Worm (Caenorhabditis elegans) whole organism, midembryonic: ENCODE measurements around the gene F13B12.2.

Source experiments
- T22C8.4 ChIP-seq: fragments of 200-800 bp; sonication (Bioruptor generic); IDR thresholded peaks from 2 replicates; pipeline ENCODE4 v1.3.6; 2022; ENCODE audit warnings: missing genetic modification characterization, missing compliant biosample characterization
- cog-1 ChIP-seq: sonication (generic microtip); optimal IDR thresholded peaks from 2 replicates; lab custom pipeline; 2016; ENCODE audit warnings: missing genetic modification characterization, missing compliant biosample characterization
- flt-1 ChIP-seq: fragments of 200-800 bp; sonication (Bioruptor generic); IDR thresholded peaks from 2 replicates; pipeline ENCODE4 v1.3.6; 2022; ENCODE audit warnings: missing genetic modification characterization, missing compliant biosample characterization
- klf-2 ChIP-seq: fragments of 200-800 bp; sonication (Bioruptor generic); conservative IDR thresholded peaks from 2 replicates; pipeline ENCODE4 v1.3.6; 2022; ENCODE audit warnings: missing genetic modification reagents, missing genetic modification characterization, missing compliant biosample characterization
- med-1 ChIP-seq: sonication (generic microtip); optimal IDR thresholded peaks from 2 replicates; lab custom pipeline; 2017; ENCODE audit warnings: missing genetic modification characterization, mild to moderate bottlenecking, missing compliant biosample characterization, antibody characterized with exemption, missing genetic modification reagents; ENCODE audit not compliant: insufficient read depth
- ref-1 ChIP-seq: fragments of 200-800 bp; sonication (Bioruptor generic); conservative IDR thresholded peaks from 2 replicates; pipeline ENCODE4 v1.3.6; 2022; ENCODE audit warnings: missing genetic modification reagents, missing genetic modification characterization, missing compliant biosample characterization
- tab-1 ChIP-seq: fragments of 200-800 bp; sonication (Bioruptor generic); IDR thresholded peaks from 2 replicates; pipeline ENCODE4 v1.3.6; 2022; ENCODE audit warnings: missing genetic modification characterization, missing compliant biosample characterization
- ztf-23 ChIP-seq: fragments of 200-800 bp; sonication (Bioruptor generic); IDR thresholded peaks from 2 replicates; pipeline ENCODE4 v1.3.6; 2022; ENCODE audit warnings: missing genetic modification reagents, missing genetic modification characterization, missing compliant biosample characterization
- ztf-29 ChIP-seq: fragments of 200-800 bp; sonication (Bioruptor generic); IDR thresholded peaks from 2 replicates; pipeline ENCODE4 v1.3.6; 2022; ENCODE audit warnings: missing genetic modification reagents, missing genetic modification characterization, missing compliant biosample characterization

F13B12.2 gene

DNA sequence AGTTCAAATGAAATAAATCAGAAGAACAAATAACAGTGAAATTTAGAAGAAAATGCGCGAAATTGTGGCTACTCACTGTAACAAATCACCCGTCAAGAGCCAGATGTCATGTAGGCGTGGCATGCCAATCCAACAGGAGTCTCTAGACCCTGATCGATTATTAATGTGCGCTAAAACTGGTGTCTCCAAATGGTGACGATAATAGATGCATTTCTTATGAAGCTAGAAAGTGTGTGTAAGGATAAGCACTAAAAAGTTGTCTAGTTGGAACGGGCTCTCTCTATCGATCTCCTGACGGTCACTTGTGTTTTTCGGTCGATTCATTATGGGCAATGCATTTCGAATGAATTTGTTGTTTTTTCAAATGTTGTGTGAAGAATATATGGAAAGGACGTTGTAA, 32.8 kb upstream of the F13B12.2 start, which contains the start of gene mec-3:
mec-3 (minus strand) TSS at position 101 of the 400 bp plus-strand sequence.
- no peak for TF ChIP-seq klf-2
- TF ChIP-seq ref-1: no peak
- no peak for TF ChIP-seq T22C8.4 (GFP tag; lab: Robert Waterston, UW)
- no peak for TF ChIP-seq ztf-29

DNA sequence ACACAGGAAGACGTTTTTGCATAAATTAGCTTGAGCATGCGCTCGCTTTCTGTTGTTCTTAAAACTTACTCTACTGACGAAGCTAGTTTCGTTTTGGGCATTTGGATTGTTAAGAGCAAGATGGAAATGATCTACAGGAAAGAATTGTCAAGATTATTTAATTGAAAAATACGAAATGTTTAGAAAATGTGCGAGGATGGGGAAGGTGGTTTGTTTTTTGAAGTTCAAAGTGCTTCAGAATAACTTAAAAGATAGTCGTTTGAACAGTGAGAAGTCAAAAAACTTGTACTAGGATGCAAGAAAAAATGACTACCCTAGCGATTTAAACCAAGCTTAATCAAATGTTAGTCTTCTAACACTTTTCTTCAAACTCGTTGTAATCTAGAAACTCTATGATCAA, 28.2 kb upstream of the F13B12.2 start, which contains the start of gene srb-17:
srb-17 (minus strand) TSS at position 101 of the 400 bp plus-strand sequence.
- no peak for TF ChIP-seq klf-2
- no peak for TF ChIP-seq med-1 (GFP tag; lab: Kevin White, UChicago)
- no peak for TF ChIP-seq T22C8.4 (GFP tag; lab: Robert Waterston, UW)
- no peak for TF ChIP-seq ztf-29
- no peak for TF ChIP-seq flt-1 (GFP tag; lab: Robert Waterston, UW)

DNA sequence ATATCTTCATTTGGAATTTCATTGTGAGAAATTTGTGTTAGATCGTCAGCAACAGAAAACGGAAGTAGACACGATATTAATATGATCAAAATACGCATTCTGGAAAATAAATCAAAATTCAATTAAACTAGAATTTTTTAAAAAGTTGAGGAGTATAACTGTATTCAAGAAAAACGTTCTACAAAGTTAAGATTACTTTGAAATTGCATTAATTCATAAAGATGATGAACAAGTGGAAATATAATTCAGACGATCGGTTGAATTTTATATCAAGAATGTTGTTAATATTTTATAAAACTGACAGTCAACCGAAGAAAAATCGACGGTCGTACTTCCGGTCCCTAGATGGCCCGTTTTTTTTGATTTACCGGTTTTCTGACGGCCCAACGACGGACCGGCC, 24.1 kb upstream of the F13B12.2 start, which contains the start of gene F01D4.8:
F01D4.8 (minus strand) TSS at position 101 of the 400 bp plus-strand sequence.
- TF ChIP-seq T22C8.4 (GFP tag; lab: Robert Waterston, UW): no peak
- TF ChIP-seq ztf-29: no peak
- no peak for TF ChIP-seq flt-1 (GFP tag; lab: Robert Waterston, UW)
- no peak for TF ChIP-seq klf-2
- no peak for TF ChIP-seq ztf-23 (GFP tag; lab: Robert Waterston, UW)
- no peak for TF ChIP-seq cog-1
- TF ChIP-seq med-1 (GFP tag; lab: Kevin White, UChicago): no peak
- no peak for TF ChIP-seq ref-1
- no peak for TF ChIP-seq tab-1

DNA sequence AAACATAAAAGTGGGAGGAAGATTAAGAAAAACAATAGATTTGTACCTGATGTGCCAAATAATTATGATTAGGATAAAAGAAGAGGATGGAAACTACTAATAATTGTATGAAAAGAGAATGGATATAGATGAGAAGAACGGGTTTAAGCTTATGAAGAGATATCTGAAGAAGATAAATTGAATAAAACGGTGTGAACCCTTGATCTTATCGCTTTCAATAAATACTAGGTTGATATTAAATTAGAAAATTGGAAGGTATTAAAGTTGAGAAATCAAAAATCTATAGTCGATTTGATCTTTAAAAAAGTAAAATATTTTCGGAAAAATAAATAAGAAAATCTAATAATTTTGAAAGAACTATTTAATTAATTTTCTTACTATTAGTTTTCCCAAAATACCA, 20.9 kb upstream of the F13B12.2 start, which contains the start of gene F13B12.4:
F13B12.4 (minus strand) TSS at position 101 of the 400 bp plus-strand sequence.
- TF ChIP-seq T22C8.4 (GFP tag; lab: Robert Waterston, UW): no peak
- no peak for TF ChIP-seq flt-1 (GFP tag; lab: Robert Waterston, UW)
- no peak for TF ChIP-seq ref-1
- TF ChIP-seq ztf-29: no peak
- no peak for TF ChIP-seq ztf-23 (GFP tag; lab: Robert Waterston, UW)
- no peak for TF ChIP-seq tab-1
- TF ChIP-seq cog-1: no peak
- no peak for TF ChIP-seq med-1 (GFP tag; lab: Kevin White, UChicago)
- no peak for TF ChIP-seq klf-2

DNA sequence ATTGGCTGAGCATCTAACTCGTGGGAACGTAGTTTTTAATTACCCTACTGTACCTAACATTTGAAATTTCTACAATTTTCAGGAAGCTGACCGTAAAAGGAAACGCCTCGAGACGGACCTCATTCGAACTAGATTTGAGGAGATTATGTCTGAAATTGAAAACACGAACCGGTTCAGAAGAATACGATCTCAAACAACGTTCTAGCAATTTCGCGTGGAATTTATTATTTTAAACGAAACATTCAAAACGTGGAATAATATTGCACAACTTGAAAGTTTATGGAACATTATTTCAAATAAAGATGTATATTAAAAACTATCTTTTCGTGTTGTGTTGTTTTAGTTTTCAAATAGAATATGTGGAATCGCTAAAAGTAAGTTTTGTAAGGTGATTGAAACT, 14.6 kb upstream of the F13B12.2 start, which contains the start of gene F13B12.7:
F13B12.7 (plus strand) TSS at position 301 of the 400 bp plus-strand sequence.
- TF ChIP-seq klf-2 (no peak), ref-1 (no peak), tab-1 (no peak), med-1 (GFP tag; lab: Kevin White, UChicago) (no peak), ztf-29 (no peak)

DNA sequence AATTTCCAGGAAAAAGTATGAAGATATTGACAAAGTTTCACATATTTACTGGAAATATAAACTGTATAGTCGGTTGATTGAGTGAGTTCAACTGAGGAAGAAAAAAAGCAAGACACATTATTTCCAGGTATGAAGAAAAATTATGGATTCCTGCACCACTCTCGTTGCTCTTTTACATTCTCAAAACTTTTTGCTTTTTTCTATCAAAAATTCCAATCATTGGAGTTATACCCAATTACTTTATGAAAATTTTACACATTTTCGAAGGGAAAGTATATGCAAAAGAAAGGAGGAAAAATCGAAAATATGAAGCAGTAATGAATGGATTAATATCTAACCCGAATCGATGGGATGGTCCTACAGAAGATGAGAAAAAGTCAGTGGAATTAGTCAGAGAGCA, 14.0 kb upstream of the F13B12.2 start:
- TF ChIP-seq ztf-23 (GFP tag; lab: Robert Waterston, UW) (no peak), flt-1 (GFP tag; lab: Robert Waterston, UW) (no peak), tab-1 (no peak), med-1 (GFP tag; lab: Kevin White, UChicago) (no peak), cog-1 (no peak), klf-2 (no peak), ref-1 (no peak), ztf-29 (no peak), T22C8.4 (GFP tag; lab: Robert Waterston, UW) (no peak)

DNA sequence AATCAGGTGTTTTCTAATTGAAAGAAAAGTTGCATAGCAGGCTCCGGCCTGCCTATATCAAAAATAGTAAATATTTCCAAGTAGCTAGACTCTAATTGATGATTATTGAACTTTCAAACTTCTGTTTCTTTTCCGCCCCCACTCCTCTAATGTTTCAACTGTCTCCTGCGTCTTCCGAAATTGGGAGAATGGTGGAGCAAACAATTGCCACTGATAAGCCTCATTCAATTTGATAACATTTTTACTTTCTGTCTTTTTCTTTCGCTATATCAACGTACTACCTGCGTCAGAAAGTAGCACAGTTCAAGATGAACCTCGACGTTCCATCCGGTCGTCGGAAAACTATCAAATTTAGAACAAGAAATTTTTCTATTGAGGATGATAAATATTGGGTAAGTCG, 10.0 kb upstream of the F13B12.2 start, which contains the start of gene F13B12.3:
F13B12.3 (plus strand) TSS at position 223 of the 400 bp plus-strand sequence.
- TF ChIP-seq klf-2 (no peak), ref-1 (0 out of 2 replicates have a peak, but pooled peaks have one; percentile 2), cog-1 (no peak), tab-1 (no peak), ztf-23 (GFP tag; lab: Robert Waterston, UW) (no peak)

DNA sequence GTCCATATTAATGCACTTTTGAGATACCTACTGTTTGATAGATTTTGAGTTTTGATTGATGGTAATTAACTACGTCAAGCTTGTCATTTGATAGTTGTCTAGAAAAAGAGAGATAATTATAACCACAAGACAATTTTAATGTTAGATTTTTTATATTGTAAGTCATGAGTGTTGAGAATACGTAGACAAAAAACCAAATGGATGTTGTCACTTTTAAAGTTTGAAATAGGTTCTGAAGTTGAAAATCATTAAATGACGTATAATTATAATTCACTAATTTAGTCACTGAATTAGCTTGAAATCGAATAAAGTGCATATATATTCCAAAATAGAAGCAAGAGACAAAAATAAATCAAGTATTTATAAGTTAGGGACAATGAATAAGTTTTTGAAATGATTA, 8.2 kb upstream of the F13B12.2 start:
- TF ChIP-seq flt-1 (GFP tag; lab: Robert Waterston, UW) (no peak), klf-2 (no peak), tab-1 (no peak), ref-1 (no peak), T22C8.4 (GFP tag; lab: Robert Waterston, UW) (no peak), med-1 (GFP tag; lab: Kevin White, UChicago) (no peak), ztf-23 (GFP tag; lab: Robert Waterston, UW) (no peak)

DNA sequence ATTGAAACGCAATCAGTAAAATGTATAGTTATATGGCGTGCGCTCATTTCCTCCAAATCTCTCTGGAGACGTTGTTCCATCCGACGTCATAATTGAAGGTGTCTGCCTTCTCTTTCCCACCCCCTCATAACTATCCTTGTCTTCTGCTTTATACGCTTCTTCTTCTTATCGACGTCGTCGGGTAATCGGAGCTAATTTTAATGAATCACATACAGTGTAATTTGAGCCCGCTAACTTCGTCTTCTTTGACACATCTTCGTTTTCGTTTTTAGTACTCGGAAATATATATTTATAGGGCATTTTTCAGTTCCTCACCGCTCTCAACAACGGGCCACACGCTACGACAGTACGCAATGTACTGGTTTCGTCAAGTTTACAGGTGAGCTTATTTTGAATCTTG, 7.5 kb upstream of the F13B12.2 start, which contains the start of gene ins-1:
ins-1 (plus strand) TSS at position 301 of the 400 bp plus-strand sequence.
- TF ChIP-seq med-1 (GFP tag; lab: Kevin White, UChicago) (no peak), tab-1 (no peak), flt-1 (GFP tag; lab: Robert Waterston, UW) (no peak), ref-1 (no peak)

DNA sequence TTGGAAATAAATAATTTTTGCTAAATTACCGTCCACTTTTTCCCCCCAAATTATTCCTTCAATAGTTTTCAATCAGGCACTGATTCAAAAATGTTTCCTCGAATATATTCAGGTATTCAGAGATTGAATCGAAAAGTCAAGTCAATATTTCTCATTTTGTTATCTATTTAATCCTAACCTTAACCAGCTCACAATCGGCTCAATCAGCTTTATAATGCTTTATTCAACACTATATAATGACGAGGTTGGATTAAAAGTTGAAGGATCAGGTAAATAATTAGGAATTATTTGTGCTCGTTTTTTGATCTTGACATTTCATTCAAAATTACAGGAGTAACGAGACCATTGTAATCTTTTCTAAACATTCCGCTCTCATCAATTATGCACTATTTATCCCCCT, 1.6 kb upstream of the F13B12.2 start:
- TF ChIP-seq T22C8.4 (GFP tag; lab: Robert Waterston, UW) (no peak), klf-2 (no peak), cog-1 (no peak), flt-1 (GFP tag; lab: Robert Waterston, UW) (no peak), ref-1 (no peak), ztf-23 (GFP tag; lab: Robert Waterston, UW) (no peak), tab-1 (no peak), med-1 (GFP tag; lab: Kevin White, UChicago) (no peak), ztf-29 (no peak)

DNA sequence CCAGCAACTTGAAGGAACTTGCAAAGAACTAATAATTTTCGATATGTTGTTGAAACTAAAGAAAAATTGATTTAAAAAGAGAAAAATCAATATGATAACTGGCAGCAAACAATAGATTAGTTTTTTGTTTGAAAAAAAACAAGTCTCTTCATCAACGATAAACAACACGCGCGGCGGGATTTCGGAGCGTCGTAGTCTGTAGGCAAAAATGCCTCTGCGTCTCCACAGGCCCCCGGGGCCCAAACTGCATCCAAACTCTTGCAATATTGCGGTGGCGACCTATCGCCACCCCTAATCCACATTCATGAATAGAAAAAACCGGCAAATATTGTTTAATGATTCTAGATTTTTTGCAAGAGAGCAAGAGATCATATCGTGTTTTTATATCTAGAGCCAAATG, 3.8 kb downstream of the F13B12.2 start:
- no peak for TF ChIP-seq med-1 (GFP tag; lab: Kevin White, UChicago)
- TF ChIP-seq ztf-29: no peak
- no peak for TF ChIP-seq tab-1
- no peak for TF ChIP-seq ztf-23 (GFP tag; lab: Robert Waterston, UW)
- no peak for TF ChIP-seq T22C8.4 (GFP tag; lab: Robert Waterston, UW)
- no peak for TF ChIP-seq ref-1
- no peak for TF ChIP-seq flt-1 (GFP tag; lab: Robert Waterston, UW)
- no peak for TF ChIP-seq cog-1
- no peak for TF ChIP-seq klf-2
